Worm (Caenorhabditis elegans) whole organism, L1 larva: ENCODE measurements around the gene cmd-1.

Experiments
- ceh-90 ChIP-seq: sonication (generic microtip); optimal IDR thresholded peaks from 2 replicates; lab custom pipeline; 2016; ENCODE audit warnings: missing genetic modification characterization, missing compliant biosample characterization
- elt-2 ChIP-seq: sonication (generic microtip); optimal IDR thresholded peaks from 2 replicates; lab custom pipeline; 2016; ENCODE audit warnings: missing genetic modification characterization, mild to moderate bottlenecking, inconsistent platforms, missing compliant biosample characterization, missing genetic modification reagents
- nhr-237 ChIP-seq: fragments of 150-350 bp; optimal IDR thresholded peaks from 2 replicates; lab custom pipeline; 2014; ENCODE audit warnings: missing biosample characterization, missing genetic modification characterization
- nhr-28 ChIP-seq: fragments of 150-350 bp; optimal IDR thresholded peaks from 2 replicates; lab custom pipeline; 2014; ENCODE audit warnings: missing biosample characterization, missing genetic modification characterization
- nhr-47 ChIP-seq: sonication (generic microtip); optimal IDR thresholded peaks from 2 replicates; lab custom pipeline; 2016; ENCODE audit warnings: mild to moderate bottlenecking, missing genetic modification characterization, moderate library complexity, missing compliant biosample characterization
- ztf-4 ChIP-seq: fragments of 150-350 bp; optimal IDR thresholded peaks from 2 replicates; lab custom pipeline; 2014; ENCODE audit warnings: missing biosample characterization, missing genetic modification characterization

DNA sequence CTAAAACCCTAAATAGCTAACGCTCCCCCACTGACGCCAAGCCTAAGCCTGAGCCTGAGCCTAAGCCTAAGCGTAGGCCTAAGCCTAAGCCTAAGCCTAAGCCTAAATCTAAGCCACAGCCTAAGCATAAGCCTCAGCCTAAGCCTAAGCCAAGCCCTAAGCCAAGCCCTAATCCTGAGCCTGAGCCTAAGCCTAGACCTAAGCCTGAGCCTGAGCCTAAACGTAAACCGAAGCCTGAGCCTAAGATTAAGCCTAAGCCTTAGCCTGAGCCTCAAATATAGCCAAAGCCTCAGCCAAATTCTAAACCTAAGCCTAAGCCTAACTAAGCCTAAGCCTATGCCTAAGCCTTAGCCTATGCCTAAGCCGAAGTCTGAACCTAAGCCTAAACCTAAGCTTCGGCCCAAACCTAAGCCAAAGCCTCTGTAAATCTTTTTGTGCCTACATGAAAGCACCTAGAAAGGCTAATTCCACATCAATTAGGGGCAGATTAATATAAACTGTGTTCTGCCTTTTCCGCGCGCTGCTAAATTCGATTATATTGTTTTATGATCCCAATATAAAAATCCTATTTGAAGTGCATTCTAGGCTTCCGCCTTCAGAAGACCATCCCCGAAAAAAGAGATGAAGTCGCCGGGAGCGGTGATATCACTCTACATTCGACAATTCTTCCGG, 9.2 kb downstream of the cmd-1 start, which contains the start of gene ptr-16:
- no peak for TF ChIP-seq nhr-28 (tag; lab: Kevin White, UChicago)
- no peak for TF ChIP-seq elt-2 (tag; lab: Kevin White, UChicago)
- TF ChIP-seq ztf-4: no peak
- TF ChIP-seq ceh-90 (tag; lab: Kevin White, UChicago): no peak
- no peak for TF ChIP-seq nhr-237 (tag; lab: Kevin White, UChicago)
- TF ChIP-seq nhr-47 (tag; lab: Kevin White, UChicago): no peak
